Worm (Caenorhabditis elegans) whole organism, midembryonic: ENCODE data around the gene Y7A5A.1.

Source experiments
- T22C8.4 ChIP-seq: fragments of 200-800 bp; sonication (Bioruptor generic); IDR thresholded peaks from 2 replicates; pipeline ENCODE4 v1.3.6; 2022; ENCODE audit warnings: missing genetic modification characterization, missing compliant biosample characterization
- cog-1 ChIP-seq: sonication (generic microtip); optimal IDR thresholded peaks from 2 replicates; lab custom pipeline; 2016; ENCODE audit warnings: missing genetic modification characterization, missing compliant biosample characterization
- flt-1 ChIP-seq: fragments of 200-800 bp; sonication (Bioruptor generic); IDR thresholded peaks from 2 replicates; pipeline ENCODE4 v1.3.6; 2022; ENCODE audit warnings: missing genetic modification characterization, missing compliant biosample characterization
- klf-2 ChIP-seq: fragments of 200-800 bp; sonication (Bioruptor generic); conservative IDR thresholded peaks from 2 replicates; pipeline ENCODE4 v1.3.6; 2022; ENCODE audit warnings: missing genetic modification reagents, missing genetic modification characterization, missing compliant biosample characterization
- med-1 ChIP-seq: sonication (generic microtip); optimal IDR thresholded peaks from 2 replicates; lab custom pipeline; 2017; ENCODE audit warnings: missing genetic modification characterization, mild to moderate bottlenecking, missing compliant biosample characterization, antibody characterized with exemption, missing genetic modification reagents; ENCODE audit not compliant: insufficient read depth
- ref-1 ChIP-seq: fragments of 200-800 bp; sonication (Bioruptor generic); conservative IDR thresholded peaks from 2 replicates; pipeline ENCODE4 v1.3.6; 2022; ENCODE audit warnings: missing genetic modification reagents, missing genetic modification characterization, missing compliant biosample characterization
- tab-1 ChIP-seq: fragments of 200-800 bp; sonication (Bioruptor generic); IDR thresholded peaks from 2 replicates; pipeline ENCODE4 v1.3.6; 2022; ENCODE audit warnings: missing genetic modification characterization, missing compliant biosample characterization
- ztf-23 ChIP-seq: fragments of 200-800 bp; sonication (Bioruptor generic); IDR thresholded peaks from 2 replicates; pipeline ENCODE4 v1.3.6; 2022; ENCODE audit warnings: missing genetic modification reagents, missing genetic modification characterization, missing compliant biosample characterization
- ztf-29 ChIP-seq: fragments of 200-800 bp; sonication (Bioruptor generic); IDR thresholded peaks from 2 replicates; pipeline ENCODE4 v1.3.6; 2022; ENCODE audit warnings: missing genetic modification reagents, missing genetic modification characterization, missing compliant biosample characterization

Y7A5A.1 gene

DNA sequence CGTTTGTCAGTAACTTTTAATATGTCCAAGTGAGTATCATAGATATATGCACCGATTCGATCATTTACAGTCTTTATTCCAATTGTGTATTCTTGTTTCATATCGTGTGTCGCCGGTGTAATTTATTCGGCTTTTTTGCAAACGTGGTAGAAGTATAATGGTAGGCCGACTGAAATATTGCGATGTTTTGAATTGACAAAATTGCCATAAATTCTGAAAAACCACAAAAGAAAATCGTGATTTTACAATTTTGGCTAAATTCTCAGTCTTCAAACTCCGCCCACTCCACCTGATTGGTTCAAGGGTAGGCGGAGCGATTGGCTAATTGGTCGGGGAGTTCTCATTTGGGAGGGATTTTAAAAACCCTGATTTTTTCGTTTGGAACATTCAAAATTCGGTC is 13.3 kb upstream of the Y7A5A.1 start, which contains the start of gene Y7A5A.3:
Y7A5A.3 (minus strand) TSS at position 101 of the 400 bp plus-strand sequence.
- TF ChIP-seq klf-2 (GFP tag; lab: Robert Waterston, UW): no peak

DNA sequence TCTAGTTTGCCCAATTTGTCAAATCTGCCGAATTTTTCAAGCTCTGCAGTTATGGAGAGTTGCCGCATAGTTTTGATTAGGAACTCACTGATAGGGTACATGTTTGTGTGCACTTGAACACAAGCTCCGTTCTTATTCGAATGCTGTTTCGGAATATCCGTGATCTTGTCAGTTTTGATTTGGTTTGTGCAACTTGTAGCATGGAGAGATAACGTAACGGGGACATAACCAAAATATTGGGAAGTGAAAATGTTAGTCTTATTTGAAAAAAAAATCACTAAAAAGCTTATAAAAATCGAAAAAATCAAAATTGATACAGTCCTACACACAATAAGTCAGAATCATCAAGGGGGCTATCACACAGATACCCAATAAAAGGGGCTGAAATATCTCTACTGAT is 10.7 kb upstream of the Y7A5A.1 start, which contains the start of gene Y7A5A.24:
Y7A5A.24 (minus strand) TSS at position 101 of the 400 bp plus-strand sequence.
- no peak for TF ChIP-seq tab-1 (GFP tag; lab: Robert Waterston, UW)
- no peak for TF ChIP-seq ref-1

DNA sequence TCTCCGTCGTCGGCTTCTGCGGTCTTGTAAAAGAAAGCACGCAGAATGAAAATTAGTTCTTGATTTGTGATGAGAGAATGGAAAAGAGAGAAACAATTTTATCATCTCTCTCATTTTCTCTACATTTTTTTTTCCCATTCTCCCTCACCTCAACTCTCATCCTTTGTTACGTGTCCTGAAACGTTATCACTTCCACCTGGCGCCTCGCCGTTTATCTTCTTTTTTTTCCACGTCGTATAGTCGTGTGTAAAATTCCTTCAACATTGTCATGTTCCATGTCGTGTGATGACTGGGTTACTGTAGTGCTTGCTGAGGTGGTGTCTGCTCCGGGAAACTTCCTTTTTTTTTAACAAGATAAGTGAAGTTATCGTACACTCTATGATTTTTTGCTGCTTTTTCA is 8.2 kb upstream of the Y7A5A.1 start:
- TF ChIP-seq ztf-29 (GFP tag; lab: Robert Waterston, UW) (no peak), ref-1 (no peak), tab-1 (GFP tag; lab: Robert Waterston, UW) (no peak), ztf-23 (GFP tag; lab: Robert Waterston, UW) (no peak), med-1 (GFP tag; lab: Kevin White, UChicago) (no peak), cog-1 (tag; lab: Kevin White, UChicago) (no peak), klf-2 (GFP tag; lab: Robert Waterston, UW) (no peak), flt-1 (GFP tag; lab: Robert Waterston, UW) (no peak), T22C8.4 (no peak)

DNA sequence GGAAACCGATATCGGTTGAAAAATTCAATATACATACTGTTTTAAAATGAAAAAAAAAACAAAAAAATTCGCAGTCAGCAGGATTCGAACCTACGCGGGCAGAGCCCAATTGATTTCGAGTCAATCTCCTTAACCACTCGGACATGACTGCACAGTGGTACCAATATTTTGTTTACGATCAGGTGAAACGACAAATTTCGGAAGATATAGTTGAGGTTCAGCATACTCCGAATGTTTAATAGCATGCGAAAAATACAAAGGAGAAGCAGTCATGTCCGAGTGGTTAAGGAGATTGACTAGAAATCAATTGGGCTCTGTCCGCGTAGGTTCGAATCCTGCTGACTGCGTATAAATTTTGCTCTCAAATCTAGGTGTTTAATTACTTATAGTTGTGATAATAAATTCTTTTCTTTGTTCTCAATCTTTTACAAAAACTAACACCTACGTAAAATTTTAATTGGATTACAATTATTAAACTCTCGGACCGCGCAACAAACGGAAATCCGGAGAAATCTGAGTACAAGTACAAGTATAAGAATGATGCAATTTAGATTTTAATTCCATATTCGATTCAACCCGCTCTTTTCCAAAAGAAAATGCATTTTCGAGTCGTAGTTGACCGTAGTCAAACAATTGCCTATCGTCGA is 2.1 kb upstream of the Y7A5A.1 start, which contains the start of gene Y7A5A.13:
Y7A5A.13 (plus strand) TSS at position 597 of the 647 bp plus-strand sequence.
- TF ChIP-seq tab-1 (GFP tag; lab: Robert Waterston, UW) (no peak), med-1 (GFP tag; lab: Kevin White, UChicago) (no peak), klf-2 (GFP tag; lab: Robert Waterston, UW) (no peak), ref-1 (no peak), ztf-23 (GFP tag; lab: Robert Waterston, UW) (no peak), T22C8.4 (no peak), ztf-29 (GFP tag; lab: Robert Waterston, UW) (no peak)

DNA sequence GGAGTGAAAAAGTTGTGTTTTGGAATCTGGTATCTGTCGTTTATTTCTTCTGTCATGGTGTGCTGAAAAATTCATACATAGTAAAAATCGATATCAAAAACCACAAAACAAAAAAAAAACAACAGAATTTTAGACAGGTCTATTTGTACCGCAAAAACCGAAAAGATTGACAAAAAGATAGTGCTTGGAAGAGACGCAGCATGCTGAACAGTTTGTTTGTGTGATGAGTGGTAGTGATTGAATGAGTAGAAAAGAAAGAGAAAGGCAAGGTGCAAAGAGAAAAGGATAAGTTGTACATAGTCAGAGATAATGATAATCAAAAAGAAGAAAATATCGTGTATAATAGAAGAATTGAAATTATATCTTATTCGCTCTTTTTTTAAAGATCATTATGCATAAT is 1.4 kb upstream of the Y7A5A.1 start, which contains the start of gene Y7A5A.2:
Y7A5A.2 (minus strand) TSS at position 62 of the 400 bp plus-strand sequence.
- no peak for TF ChIP-seq klf-2 (GFP tag; lab: Robert Waterston, UW)
- TF ChIP-seq T22C8.4: no peak
- TF ChIP-seq tab-1 (GFP tag; lab: Robert Waterston, UW): no peak
- TF ChIP-seq med-1 (GFP tag; lab: Kevin White, UChicago): no peak
- TF ChIP-seq ztf-23 (GFP tag; lab: Robert Waterston, UW): no peak
- no peak for TF ChIP-seq ztf-29 (GFP tag; lab: Robert Waterston, UW)

DNA sequence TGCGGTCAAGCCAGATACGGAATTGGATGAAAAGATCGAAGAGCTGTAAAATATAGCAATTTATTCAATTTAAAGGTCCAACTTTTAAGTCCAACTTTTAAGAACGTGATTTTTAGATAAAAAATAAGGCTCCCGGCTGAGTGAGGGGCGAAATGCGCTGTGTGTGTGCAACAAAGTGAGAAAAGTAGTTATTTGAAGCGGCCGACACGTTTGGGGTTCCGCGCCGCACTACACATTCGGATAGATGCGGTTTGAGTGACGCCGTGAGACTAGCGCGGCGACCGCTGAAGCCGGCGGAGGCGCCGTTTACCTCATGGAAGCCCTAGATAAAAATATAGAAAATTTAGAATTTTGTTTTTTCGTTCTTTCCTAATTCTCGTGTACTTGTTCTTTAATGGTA is 506 bp downstream of the Y7A5A.1 start:
- TF ChIP-seq klf-2 (GFP tag; lab: Robert Waterston, UW) (no peak), ref-1 (no peak), tab-1 (GFP tag; lab: Robert Waterston, UW) (no peak), T22C8.4 (no peak), ztf-23 (GFP tag; lab: Robert Waterston, UW) (no peak), cog-1 (tag; lab: Kevin White, UChicago) (no peak), flt-1 (GFP tag; lab: Robert Waterston, UW) (no peak), ztf-29 (GFP tag; lab: Robert Waterston, UW) (no peak), med-1 (GFP tag; lab: Kevin White, UChicago) (no peak)

DNA sequence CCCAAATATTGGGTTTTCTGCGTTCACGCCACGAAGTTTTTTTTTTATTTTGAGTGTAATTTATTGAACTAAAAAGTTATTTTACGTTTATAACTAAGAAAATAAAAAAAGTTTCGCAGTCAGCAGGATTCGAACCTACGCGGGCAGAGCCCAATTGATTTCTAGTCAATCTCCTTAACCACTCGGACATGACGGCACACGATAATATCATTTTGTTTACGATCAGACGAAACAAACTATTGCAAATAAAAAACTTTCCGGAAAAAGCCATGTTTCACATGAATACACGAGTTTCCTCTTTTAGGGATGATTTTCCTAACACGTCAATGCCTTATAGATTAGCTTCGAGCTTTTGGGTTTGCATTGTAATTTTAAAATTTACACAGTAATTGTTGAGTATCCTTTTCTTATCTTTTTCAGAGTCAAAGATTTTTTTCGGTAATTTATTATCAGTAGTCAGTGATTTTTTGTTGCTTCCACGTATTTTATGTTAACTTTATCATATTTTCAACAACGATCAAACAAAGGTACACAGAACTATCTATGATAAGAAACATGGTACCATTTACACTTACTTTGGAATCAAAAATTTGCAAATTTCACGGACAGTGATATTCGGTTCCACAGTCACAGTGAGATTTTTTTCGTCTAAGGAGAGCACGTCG is 1.3 kb downstream of the Y7A5A.1 start:
- no peak for TF ChIP-seq tab-1 (GFP tag; lab: Robert Waterston, UW)
- TF ChIP-seq ref-1: no peak
- TF ChIP-seq klf-2 (GFP tag; lab: Robert Waterston, UW): no peak
- no peak for TF ChIP-seq cog-1 (tag; lab: Kevin White, UChicago)
- TF ChIP-seq T22C8.4: no peak

DNA sequence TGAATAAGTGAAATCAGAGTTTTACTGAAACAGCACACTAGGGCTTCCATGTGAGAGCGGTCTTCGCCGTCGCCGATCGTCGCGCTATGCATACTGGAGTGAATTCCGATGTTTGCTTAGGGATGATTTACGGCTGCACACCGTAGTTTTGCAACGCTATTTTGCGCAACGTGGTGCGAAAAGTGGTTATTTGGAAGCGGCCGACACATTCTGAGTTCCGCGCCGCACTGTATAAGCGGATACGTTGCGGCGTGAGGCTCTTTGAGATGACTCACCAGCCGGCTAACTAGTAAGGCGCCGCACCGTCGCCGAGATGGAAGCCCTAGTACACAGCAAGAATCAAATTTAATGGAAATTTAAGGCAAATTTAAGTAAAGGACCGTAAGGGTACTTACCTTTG is 2.8 kb downstream of the Y7A5A.1 start:
- TF ChIP-seq klf-2 (GFP tag; lab: Robert Waterston, UW) (no peak), T22C8.4 (no peak), tab-1 (GFP tag; lab: Robert Waterston, UW) (no peak), ztf-29 (GFP tag; lab: Robert Waterston, UW) (no peak), flt-1 (GFP tag; lab: Robert Waterston, UW) (no peak), med-1 (GFP tag; lab: Kevin White, UChicago) (no peak), ztf-23 (GFP tag; lab: Robert Waterston, UW) (no peak), cog-1 (tag; lab: Kevin White, UChicago) (no peak), ref-1 (no peak)

DNA sequence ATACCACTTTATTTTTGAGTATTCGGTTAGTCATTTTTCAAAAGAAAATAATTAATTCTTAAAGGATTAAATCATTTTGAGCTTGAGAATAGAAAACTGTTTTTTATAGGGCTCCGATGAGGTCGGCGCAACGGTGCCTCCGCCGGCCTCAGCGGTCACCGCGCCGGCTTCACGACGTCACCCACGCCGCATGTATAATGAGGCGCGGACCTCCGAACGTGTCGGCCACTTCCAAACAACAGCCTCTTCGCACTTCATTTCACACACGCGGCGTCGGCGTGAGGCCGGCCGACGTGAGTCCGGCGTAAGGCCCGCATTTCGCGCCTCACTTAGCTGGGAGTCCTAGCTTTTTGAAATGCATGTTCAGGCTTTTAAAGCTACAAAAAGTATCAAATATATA is 4.4 kb downstream of the Y7A5A.1 start:
- TF ChIP-seq ztf-29 (GFP tag; lab: Robert Waterston, UW) (no peak), T22C8.4 (no peak), tab-1 (GFP tag; lab: Robert Waterston, UW) (no peak), flt-1 (GFP tag; lab: Robert Waterston, UW) (no peak), cog-1 (tag; lab: Kevin White, UChicago) (no peak), med-1 (GFP tag; lab: Kevin White, UChicago) (no peak), ref-1 (no peak), ztf-23 (GFP tag; lab: Robert Waterston, UW) (no peak), klf-2 (GFP tag; lab: Robert Waterston, UW) (no peak)

DNA sequence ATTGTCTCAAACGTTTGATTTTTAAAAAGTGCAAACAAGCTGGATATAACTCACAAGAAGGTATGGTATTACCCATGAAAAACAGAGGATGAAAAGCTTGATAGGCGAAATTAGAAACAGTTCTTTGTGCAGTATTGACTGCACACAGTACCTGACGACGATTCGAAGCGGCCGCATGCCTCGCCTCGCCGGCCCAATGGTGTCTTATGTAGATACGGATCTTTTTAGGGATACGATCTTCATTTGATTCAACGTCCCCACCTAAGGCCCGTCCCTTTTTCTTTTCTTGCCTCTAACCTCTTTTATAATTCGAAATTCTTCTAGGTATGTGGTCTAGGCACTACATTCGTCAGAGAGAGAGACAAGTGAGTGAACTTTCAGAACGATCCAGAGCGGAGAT is 5.1 kb downstream of the Y7A5A.1 start, which contains the start of gene bus-17:
bus-17 (minus strand) TSS at position 208 of the 400 bp plus-strand sequence.
- TF ChIP-seq T22C8.4 (no peak), flt-1 (GFP tag; lab: Robert Waterston, UW) (no peak), klf-2 (GFP tag; lab: Robert Waterston, UW) (no peak), cog-1 (tag; lab: Kevin White, UChicago) (no peak), ztf-23 (GFP tag; lab: Robert Waterston, UW) (no peak), ztf-29 (GFP tag; lab: Robert Waterston, UW) (no peak), med-1 (GFP tag; lab: Kevin White, UChicago) (no peak), ref-1 (no peak), tab-1 (GFP tag; lab: Robert Waterston, UW) (no peak)
